Worm (Caenorhabditis elegans) whole organism, late embryonic: ENCODE measurements around the gene Y60A3A.19.

Experiments
- C08G9.2 ChIP-seq: sonication (generic microtip); optimal IDR thresholded peaks from 2 replicates; lab custom pipeline; 2016; ENCODE audit warnings: mild to moderate bottlenecking, missing genetic modification characterization, moderate library complexity, missing compliant biosample characterization
- C38D4.7 ChIP-seq: fragments of 200-800 bp; sonication (Bioruptor generic); optimal IDR thresholded peaks from 2 replicates; lab custom pipeline; 2018; ENCODE audit warnings: mild to moderate bottlenecking, missing genetic modification characterization, moderate library complexity, missing compliant biosample characterization
- K02D7.2 ChIP-seq: sonication (generic microtip); optimal IDR thresholded peaks from 2 replicates; lab custom pipeline; 2017; ENCODE audit warnings: mild to moderate bottlenecking, missing genetic modification characterization, missing compliant biosample characterization
- K09A11.1 ChIP-seq: sonication (generic microtip); optimal IDR thresholded peaks from 2 replicates; lab custom pipeline; 2017; ENCODE audit warnings: antibody characterized with exemption, mild to moderate bottlenecking, missing genetic modification characterization, missing compliant biosample characterization; ENCODE audit not compliant: insufficient read depth
- Y22D7AL.16 ChIP-seq: sonication (generic microtip); optimal IDR thresholded peaks from 2 replicates; lab custom pipeline; 2016; ENCODE audit warnings: missing genetic modification characterization, missing compliant biosample characterization
- ahr-1 ChIP-seq: sonication (generic microtip); optimal IDR thresholded peaks from 2 replicates; lab custom pipeline; 2016; ENCODE audit warnings: missing genetic modification characterization, missing compliant biosample characterization
- ama-1 ChIP-seq: fragments of 150-350 bp; optimal IDR thresholded peaks from 2 replicates; lab custom pipeline; 2014
- ceh-14 ChIP-seq: sonication (generic microtip); optimal IDR thresholded peaks from 2 replicates; lab custom pipeline; 2016; ENCODE audit warnings: missing genotype, missing genetic modification characterization, missing compliant biosample characterization
- ceh-18 ChIP-seq: sonication (generic microtip); optimal IDR thresholded peaks from 2 replicates; lab custom pipeline; 2016; ENCODE audit warnings: missing genetic modification characterization, missing compliant biosample characterization
- ceh-19 ChIP-seq: fragments of 200-800 bp; sonication (Bioruptor generic); optimal IDR thresholded peaks from 2 replicates; lab custom pipeline; 2018; ENCODE audit warnings: mild to moderate bottlenecking, missing genetic modification characterization, missing compliant biosample characterization
- ceh-2 ChIP-seq: sonication (generic microtip); optimal IDR thresholded peaks from 2 replicates; lab custom pipeline; 2016; ENCODE audit warnings: missing genotype, missing genetic modification characterization, missing compliant biosample characterization
- ceh-24 ChIP-seq: sonication (generic microtip); optimal IDR thresholded peaks from 2 replicates; lab custom pipeline; 2016; ENCODE audit warnings: mild to moderate bottlenecking, missing genetic modification characterization, missing compliant biosample characterization
- ceh-30 ChIP-seq: fragments of 150-350 bp; optimal IDR thresholded peaks from 2 replicates; lab custom pipeline; 2014; ENCODE audit warnings: missing biosample characterization, missing genetic modification characterization
- ceh-34 ChIP-seq: sonication (generic microtip); optimal IDR thresholded peaks from 2 replicates; lab custom pipeline; 2016; ENCODE audit warnings: mild to moderate bottlenecking, missing genetic modification characterization, missing compliant biosample characterization
- ceh-45 ChIP-seq: fragments of 200-800 bp; sonication (Bioruptor generic); IDR thresholded peaks from 2 replicates; pipeline ENCODE4 v1.3.6; 2022; ENCODE audit warnings: missing genetic modification reagents, missing genetic modification characterization, missing compliant biosample characterization
- ceh-48 ChIP-seq: sonication (generic microtip); optimal IDR thresholded peaks from 2 replicates; lab custom pipeline; 2016; ENCODE audit warnings: missing genetic modification characterization, inconsistent platforms, missing compliant biosample characterization
- ceh-6 ChIP-seq: fragments of 200-800 bp; sonication (Bioruptor generic); optimal IDR thresholded peaks from 2 replicates; lab custom pipeline; 2018; ENCODE audit warnings: mild to moderate bottlenecking, missing genetic modification characterization, missing compliant biosample characterization
- elt-2 ChIP-seq: sonication (generic microtip); optimal IDR thresholded peaks from 2 replicates; lab custom pipeline; 2016; ENCODE audit warnings: missing genetic modification reagents, missing genetic modification characterization, missing compliant biosample characterization
- ets-4 ChIP-seq: sonication (generic microtip); optimal IDR thresholded peaks from 2 replicates; lab custom pipeline; 2016; ENCODE audit warnings: missing genetic modification characterization, missing compliant biosample characterization
- eyg-1 ChIP-seq: sonication (generic microtip); optimal IDR thresholded peaks from 2 replicates; lab custom pipeline; 2016; ENCODE audit warnings: missing genotype, missing genetic modification characterization, missing compliant biosample characterization
- fkh-10 ChIP-seq: fragments of 150-350 bp; optimal IDR thresholded peaks from 2 replicates; lab custom pipeline; 2014; ENCODE audit warnings: missing biosample characterization, missing genetic modification reagents, missing genetic modification characterization
- gmeb-2 ChIP-seq: sonication (generic microtip); optimal IDR thresholded peaks from 2 replicates; lab custom pipeline; 2016; ENCODE audit warnings: missing genetic modification characterization, inconsistent platforms, missing compliant biosample characterization
- hlh-13 ChIP-seq: fragments of 200-800 bp; sonication (Bioruptor generic); optimal IDR thresholded peaks from 2 replicates; lab custom pipeline; 2018; ENCODE audit warnings: mild to moderate bottlenecking, missing genetic modification characterization, missing compliant biosample characterization
- hlh-15 ChIP-seq: sonication (generic microtip); optimal IDR thresholded peaks from 2 replicates; lab custom pipeline; 2016; ENCODE audit warnings: missing genetic modification characterization, missing compliant biosample characterization
- hlh-6 ChIP-seq: sonication (generic microtip); optimal IDR thresholded peaks from 2 replicates; lab custom pipeline; 2016; ENCODE audit warnings: missing genotype, missing genetic modification characterization, missing compliant biosample characterization
- pax-1 ChIP-seq: fragments of 150-350 bp; optimal IDR thresholded peaks from 2 replicates; lab custom pipeline; 2014; ENCODE audit warnings: missing biosample characterization, missing genetic modification characterization
- pros-1 ChIP-seq: fragments of 150-350 bp; optimal IDR thresholded peaks from 2 replicates; lab custom pipeline; 2014; ENCODE audit warnings: missing biosample characterization, missing genetic modification reagents, missing genetic modification characterization
- ref-2 ChIP-seq: sonication (generic microtip); optimal IDR thresholded peaks from 2 replicates; lab custom pipeline; 2016; ENCODE audit warnings: missing genetic modification characterization, missing compliant biosample characterization
- rnt-1 ChIP-seq: sonication (generic microtip); optimal IDR thresholded peaks from 2 replicates; lab custom pipeline; 2016; ENCODE audit warnings: missing genetic modification characterization, missing compliant biosample characterization
- sdc-2 ChIP-seq: sonication (generic microtip); optimal IDR thresholded peaks from 2 replicates; lab custom pipeline; 2016; ENCODE audit warnings: missing genotype, missing genetic modification characterization, missing compliant biosample characterization
- sox-2 ChIP-seq: fragments of 200-800 bp; sonication (Bioruptor generic); IDR thresholded peaks from 2 replicates; pipeline ENCODE4 v1.3.6; 2022; ENCODE audit warnings: missing genetic modification reagents, missing genetic modification characterization, missing compliant biosample characterization
- sox-4 ChIP-seq: sonication (generic microtip); optimal IDR thresholded peaks from 2 replicates; lab custom pipeline; 2017; ENCODE audit warnings: mild to moderate bottlenecking, missing genetic modification characterization, inconsistent platforms, missing compliant biosample characterization
- tbx-2 ChIP-seq: sonication (generic microtip); optimal IDR thresholded peaks from 2 replicates; lab custom pipeline; 2016; ENCODE audit warnings: missing genetic modification characterization, missing compliant biosample characterization
- unc-3 ChIP-seq, 2 experiments: fragments of 200-800 bp in 1 of 2; sonication (Bioruptor generic) in 1 of 2; sonication (generic microtip) in 1 of 2; conservative IDR thresholded peaks in 1 of 2; optimal IDR thresholded peaks in 1 of 2; 2 replicates each; pipeline versions ENCODE4 v1.3.6 to Lab custom; 2016 to 2022; ENCODE audit warnings: missing compliant biosample characterization in 2 of 2, missing genetic modification characterization in 2 of 2, missing genetic modification reagents in 1 of 2

The Y60A3A.19 gene

ce11 chrV:19915973-19916605 lies at the start of gene Y60A3A.19, which contains the start of gene chk-2:
Gene Y60A3A.19 (plus strand): TSS chrV:19916555.
Gene chk-2 (minus strand): TSS chrV:19916023.
- TF ChIP-seq ceh-14 (tag; lab: Kevin White, UChicago) = no peak
- no peak for TF ChIP-seq pros-1
- no peak for TF ChIP-seq eyg-1 (tag; lab: Kevin White, UChicago)
- no peak for TF ChIP-seq gmeb-2 (tag; lab: Kevin White, UChicago)
- no peak for TF ChIP-seq C38D4.7 (GFP tag; lab: Kevin White, UChicago)
- no peak for TF ChIP-seq fkh-10 (GFP tag; lab: Kevin White, UChicago)
- TF ChIP-seq Y22D7AL.16 (tag; lab: Kevin White, UChicago) = no peak
- no peak for TF ChIP-seq sdc-2 (tag; lab: Kevin White, UChicago)
- TF ChIP-seq tbx-2 (tag; lab: Kevin White, UChicago) = no peak
- no peak for TF ChIP-seq C08G9.2
- no peak for TF ChIP-seq sox-4 (tag; lab: Kevin White, UChicago)
- no peak for TF ChIP-seq ets-4
- no peak for TF ChIP-seq hlh-6 (tag; lab: Kevin White, UChicago)
- no peak for TF ChIP-seq ceh-45
- TF ChIP-seq sox-2 (GFP tag; lab: Robert Waterston, UW) = no peak
- TF ChIP-seq ceh-19 (GFP tag; lab: Kevin White, UChicago) = no peak
- TF ChIP-seq hlh-13 (GFP tag; lab: Kevin White, UChicago) = no peak

DNA sequence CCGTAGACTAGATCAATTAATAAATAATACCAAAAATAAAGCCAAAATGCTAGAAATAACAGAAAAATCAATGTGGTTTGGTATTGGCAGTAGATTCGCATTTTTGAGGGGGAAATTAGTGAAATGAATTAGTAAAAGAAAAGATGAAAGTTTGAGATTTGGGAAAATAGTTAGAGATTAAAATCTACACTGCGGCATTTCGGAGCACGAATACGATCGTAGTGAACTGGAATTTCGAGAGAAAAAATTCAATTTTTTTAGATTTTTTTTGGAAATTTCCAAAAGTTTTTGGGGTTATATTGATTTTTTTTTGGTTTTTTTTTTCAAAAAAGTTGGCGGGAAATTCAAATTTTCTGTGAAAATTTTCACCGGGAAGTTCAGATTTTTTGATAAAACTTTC lies 48.5 kb upstream of the Y60A3A.19 start, which contains the start of gene Y116F11B.9:
Y116F11B.9 (minus strand) TSS at position 101 of the 400 bp plus-strand sequence.
- TF ChIP-seq K09A11.1 = no peak
- TF ChIP-seq ceh-30 (tag; lab: Kevin White, UChicago) = no peak
- TF ChIP-seq ref-2 (tag; lab: Kevin White, UChicago) = no peak
- TF ChIP-seq hlh-15 (tag; lab: Kevin White, UChicago) = no peak
- no peak for TF ChIP-seq ceh-2 (tag; lab: Kevin White, UChicago)
- no peak for TF ChIP-seq C08G9.2
- no peak for TF ChIP-seq ceh-48 (tag; lab: Kevin White, UChicago)
- TF ChIP-seq Y22D7AL.16 (tag; lab: Kevin White, UChicago) = no peak
- TF ChIP-seq pax-1 (tag; lab: Kevin White, UChicago) = no peak
- TF ChIP-seq ceh-24 (tag; lab: Kevin White, UChicago) = no peak
- TF ChIP-seq K02D7.2 = no peak
- no peak for TF ChIP-seq gmeb-2 (tag; lab: Kevin White, UChicago)
- TF ChIP-seq pros-1 = no peak
- TF ChIP-seq ceh-34 (tag; lab: Kevin White, UChicago) = no peak
- TF ChIP-seq hlh-6 (tag; lab: Kevin White, UChicago) = no peak
- TF ChIP-seq unc-3 (GFP tag; conservative IDR thresholded peaks at IDR 0.05; lab: Robert Waterston, UW) = no peak
- no peak for TF ChIP-seq unc-3 (tag; optimal IDR thresholded peaks at IDR 0.05; lab: Kevin White, UChicago)
- TF ChIP-seq ceh-6 = no peak
- no peak for TF ChIP-seq ceh-18
- no peak for TF ChIP-seq elt-2 (tag; lab: Kevin White, UChicago)

DNA sequence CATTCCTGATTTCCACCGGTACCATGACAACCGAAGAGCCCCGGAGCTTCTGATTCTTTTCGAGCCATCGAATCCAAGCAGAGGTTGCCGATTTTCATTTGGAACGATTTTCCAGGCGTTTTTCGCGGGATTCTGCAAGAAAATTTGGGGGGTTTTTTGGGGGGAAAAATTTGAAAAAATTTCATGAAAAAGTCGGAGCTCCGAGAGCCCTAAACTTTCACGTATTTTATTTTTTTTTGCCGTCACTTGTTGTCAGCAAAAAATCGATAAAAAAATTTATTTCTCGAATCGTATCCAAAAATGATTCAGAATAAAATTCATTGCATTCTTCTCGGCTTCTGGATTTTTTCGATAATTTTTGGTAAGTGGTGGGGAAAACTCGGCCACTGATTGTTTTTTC lies 33.4 kb upstream of the Y60A3A.19 start, which contains the start of gene Y116F11B.13:
Y116F11B.13 (plus strand) TSS at position 301 of the 400 bp plus-strand sequence.
- no peak for TF ChIP-seq rnt-1 (tag; lab: Kevin White, UChicago)
- no peak for TF ChIP-seq ceh-2 (tag; lab: Kevin White, UChicago)
- TF ChIP-seq ceh-48 (tag; lab: Kevin White, UChicago) = no peak
- TF ChIP-seq ahr-1 = no peak

ce11 chrV:19895250-19895649 lies 21.1 kb upstream of the Y60A3A.19 start, which contains the start of gene gly-4:
Gene gly-4 (minus strand): TSS chrV:19895350.
- TF ChIP-seq ama-1 (lab: Kevin White, UChicago) = no peak
- no peak for TF ChIP-seq fkh-10 (GFP tag; lab: Kevin White, UChicago)
- TF ChIP-seq gmeb-2 (tag; lab: Kevin White, UChicago) = no peak
